Fruit fly (Drosophila melanogaster) Kc167 (cell line): ENCODE results near the gene HipHop.

Experiments
- Myc ChIP-seq: fragments of >200 bp; optimal IDR thresholded peaks from 2 replicates; lab custom pipeline; 2017; ENCODE audit warnings: missing external identifiers
- Sin3A ChIP-seq: fragments of >200 bp; optimal IDR thresholded peaks from 2 replicates; lab custom pipeline; 2018; ENCODE audit warnings: missing external identifiers
- h ChIP-seq: fragments of >200 bp; optimal IDR thresholded peaks from 3 replicates; lab custom pipeline; 2018; ENCODE audit warnings: missing external identifiers
- insv ChIP-seq: fragments of >200 bp; optimal IDR thresholded peaks from 3 replicates; lab custom pipeline; 2018; ENCODE audit warnings: missing external identifiers
- psq ChIP-seq: fragments of >200 bp; optimal IDR thresholded peaks from 2 replicates; lab custom pipeline; 2017; ENCODE audit warnings: missing external identifiers
- ttk ChIP-seq: sonication (Bioruptor generic); optimal IDR thresholded peaks from 2 replicates; lab custom pipeline; 2017; ENCODE audit warnings: missing external identifiers

Gene HipHop

dm6 chr3L:18824851-18825250 lies 3.9 kb downstream of the HipHop start:
- TF ChIP-seq psq: no peak
- TF ChIP-seq ttk: no peak
- no peak for TF ChIP-seq insv (lab: Kevin White, UChicago)
- TF ChIP-seq Sin3A (lab: Kevin White, UChicago): no peak
- no peak for TF ChIP-seq h
- TF ChIP-seq Myc (lab: Kevin White, UChicago): no peak

- TF ChIP-seq psq (no peak), insv (lab: Kevin White, UChicago) (no peak), Sin3A (lab: Kevin White, UChicago) (no peak), Myc (lab: Kevin White, UChicago) (no peak), h (no peak), ttk (no peak)
These were observed 5.0 kb downstream of the HipHop start for dm6 chr3L:18825993-18826392.

- no peak for TF ChIP-seq psq
- TF ChIP-seq h: no peak
- TF ChIP-seq insv (lab: Kevin White, UChicago): no peak
- no peak for TF ChIP-seq ttk
- no peak for TF ChIP-seq Sin3A (lab: Kevin White, UChicago)
- TF ChIP-seq Myc (lab: Kevin White, UChicago): no peak
These were observed 7.3 kb downstream of the HipHop start for dm6 chr3L:18828318-18828717.

- no peak for TF ChIP-seq Myc (lab: Kevin White, UChicago)
- TF ChIP-seq insv (lab: Kevin White, UChicago): no peak
- TF ChIP-seq h: no peak
- no peak for TF ChIP-seq Sin3A (lab: Kevin White, UChicago)
- no peak for TF ChIP-seq psq
- no peak for TF ChIP-seq ttk
These were observed 11.2 kb downstream of the HipHop start for dm6 chr3L:18832195-18832594.

dm6 chr3L:18832708-18833107 lies 11.7 kb downstream of the HipHop start:
- no peak for TF ChIP-seq psq
- no peak for TF ChIP-seq Sin3A (lab: Kevin White, UChicago)
- TF ChIP-seq ttk: no peak
- TF ChIP-seq insv (lab: Kevin White, UChicago): no peak
- no peak for TF ChIP-seq h
- no peak for TF ChIP-seq Myc (lab: Kevin White, UChicago)

- TF ChIP-seq psq (no peak), h (no peak), ttk (no peak), Myc (lab: Kevin White, UChicago) (no peak), Sin3A (lab: Kevin White, UChicago) (no peak), insv (lab: Kevin White, UChicago) (no peak)
These were observed 12.3 kb downstream of the HipHop start for dm6 chr3L:18833234-18833633.

dm6 chr3L:18834924-18835323 lies 14.0 kb downstream of the HipHop start:
- no peak for TF ChIP-seq insv (lab: Kevin White, UChicago)
- TF ChIP-seq ttk: no peak
- no peak for TF ChIP-seq psq
- TF ChIP-seq Myc (lab: Kevin White, UChicago): no peak
- TF ChIP-seq Sin3A (lab: Kevin White, UChicago): no peak
- TF ChIP-seq h: no peak

- no peak for TF ChIP-seq Sin3A (lab: Kevin White, UChicago)
- no peak for TF ChIP-seq h
- TF ChIP-seq insv (lab: Kevin White, UChicago): no peak
These were observed 15.7 kb downstream of the HipHop start for dm6 chr3L:18836658-18837057.

dm6 chr3L:18837707-18838244 lies 16.8 kb downstream of the HipHop start:
- TF ChIP-seq insv (lab: Kevin White, UChicago) (no peak), psq (no peak), Sin3A (lab: Kevin White, UChicago) (no peak), Myc (lab: Kevin White, UChicago) (no peak), ttk (no peak), h (no peak)

dm6 chr3L:18839996-18840369 lies 19.0 kb downstream of the HipHop start:
- TF ChIP-seq Myc (lab: Kevin White, UChicago) (no peak), insv (lab: Kevin White, UChicago) (no peak), ttk (no peak), psq (no peak), Sin3A (lab: Kevin White, UChicago) (no peak), h (no peak)

dm6 chr3L:18840370-18841007 lies 19.5 kb downstream of the HipHop start:
- no peak for TF ChIP-seq Myc (lab: Kevin White, UChicago)
- TF ChIP-seq insv (lab: Kevin White, UChicago): no peak
- no peak for TF ChIP-seq Sin3A (lab: Kevin White, UChicago)
- no peak for TF ChIP-seq ttk
- TF ChIP-seq h: no peak
- TF ChIP-seq psq: no peak

dm6 chr3L:18841269-18841668 lies 20.3 kb downstream of the HipHop start:
- TF ChIP-seq Sin3A (lab: Kevin White, UChicago) (no peak), h (no peak), Myc (lab: Kevin White, UChicago) (no peak), psq (no peak)

- TF ChIP-seq psq: no peak
- TF ChIP-seq Myc (lab: Kevin White, UChicago): no peak
- no peak for TF ChIP-seq ttk
- no peak for TF ChIP-seq insv (lab: Kevin White, UChicago)
- no peak for TF ChIP-seq Sin3A (lab: Kevin White, UChicago)
- no peak for TF ChIP-seq h
These were observed 21.3 kb downstream of the HipHop start for dm6 chr3L:18842236-18842635.
